Worm (Caenorhabditis elegans) whole organism, late embryonic: Measurements from ENCODE around the gene Y17G9A.2.

Source experiments
- elt-2 ChIP-seq: sonication (generic microtip); optimal IDR thresholded peaks from 2 replicates; lab custom pipeline; 2016; ENCODE audit warnings: missing genetic modification reagents, missing genetic modification characterization, missing compliant biosample characterization
- ets-4 ChIP-seq: sonication (generic microtip); optimal IDR thresholded peaks from 2 replicates; lab custom pipeline; 2016; ENCODE audit warnings: missing genetic modification characterization, missing compliant biosample characterization
- hlh-8 ChIP-seq: sonication (generic microtip); optimal IDR thresholded peaks from 2 replicates; lab custom pipeline; 2016; ENCODE audit warnings: missing genotype, missing genetic modification characterization, missing compliant biosample characterization
- madf-2 ChIP-seq: sonication (generic microtip); optimal IDR thresholded peaks from 2 replicates; lab custom pipeline; 2017; ENCODE audit warnings: missing genetic modification characterization, missing compliant biosample characterization
- mec-3 ChIP-seq: sonication (generic microtip); optimal IDR thresholded peaks from 2 replicates; lab custom pipeline; 2016; ENCODE audit warnings: borderline replicate concordance, missing genetic modification characterization, missing compliant biosample characterization
- nhr-11 ChIP-seq: fragments of 150-350 bp; optimal IDR thresholded peaks from 2 replicates; lab custom pipeline; 2014; ENCODE audit warnings: missing biosample characterization, missing genetic modification characterization
- pat-9 ChIP-seq: fragments of 200-800 bp; sonication (Bioruptor generic); optimal IDR thresholded peaks from 2 replicates; lab custom pipeline; 2018; ENCODE audit warnings: mild to moderate bottlenecking, missing genetic modification characterization, moderate library complexity, missing compliant biosample characterization

DNA sequence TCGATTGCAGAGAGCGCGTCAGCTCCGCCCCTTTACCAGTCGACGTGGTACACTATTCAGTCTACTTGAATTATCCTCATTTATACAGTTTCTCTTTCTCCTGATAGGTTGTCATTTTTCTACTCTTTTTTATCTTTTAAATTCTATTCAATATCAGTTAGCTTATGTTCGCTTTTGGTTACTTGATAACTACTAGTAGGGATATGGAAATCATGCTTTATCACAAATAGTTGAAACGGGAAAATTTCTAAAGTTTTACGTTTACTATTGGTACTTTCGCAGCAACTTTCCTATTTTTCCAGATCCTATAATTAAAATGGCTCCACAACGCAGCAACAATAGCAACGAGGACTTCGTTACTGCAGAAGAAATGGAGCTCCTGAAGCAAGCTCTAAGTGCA, 33.5 kb upstream of the Y17G9A.2 start, which contains the start of gene sgnh-1:
- no peak for TF ChIP-seq elt-2 (tag; lab: Kevin White, UChicago)
- no peak for TF ChIP-seq hlh-8 (tag; lab: Kevin White, UChicago)
- no peak for TF ChIP-seq nhr-11
- TF ChIP-seq madf-2 = no peak
- TF ChIP-seq pat-9 (tag; lab: Kevin White, UChicago) = no peak
- TF ChIP-seq ets-4 (tag; lab: Kevin White, UChicago) = no peak
- TF ChIP-seq mec-3 (tag; lab: Kevin White, UChicago) = no peak
